Worm (Caenorhabditis elegans): ENCODE measurements around the gene dnj-24.

dnj-24 gene

ce11 chrIII:5372884-5373283 is 51.0 kb downstream of the dnj-24 start:
- no peak for TF ChIP-seq fkh-6 (tag; optimal IDR thresholded peaks at IDR 0.05)
- peak; percentile 20 for TF ChIP-seq ceh-31 (tag; optimal IDR thresholded peaks at IDR 0.05)
- TF ChIP-seq unc-42 (tag; optimal IDR thresholded peaks at IDR 0.05): peak; percentile 33

- TF ChIP-seq odd-2 (tag; optimal IDR thresholded peaks at IDR 0.05): no peak
- no peak for TF ChIP-seq pqm-1 (tag; optimal IDR thresholded peaks at IDR 0.05)
- no peak for TF ChIP-seq eyg-1 (tag; optimal IDR thresholded peaks at IDR 0.05)
- TF ChIP-seq ceh-18 (tag; optimal IDR thresholded peaks at IDR 0.05): no peak
- no peak for TF ChIP-seq pha-4 (tag; optimal IDR thresholded peaks at IDR 0.05)
Observed at ce11 chrIII:5371226-5371926, 52.5 kb downstream of the dnj-24 start, which contains the start of gene szy-2. Gene szy-2, minus strand, starts transcription at chrIII:5371276.

- TF ChIP-seq ceh-9 (tag; optimal IDR thresholded peaks at IDR 0.05): no peak
- no peak for TF ChIP-seq madf-2 (tag; optimal IDR thresholded peaks at IDR 0.05)
- no peak for TF ChIP-seq ceh-14 (tag; optimal IDR thresholded peaks at IDR 0.05)
- no peak for TF ChIP-seq F13H6.1 (tag; optimal IDR thresholded peaks at IDR 0.05)
- no peak for TF ChIP-seq rnt-1 (tag; optimal IDR thresholded peaks at IDR 0.05)
- TF ChIP-seq hlh-6 (tag; optimal IDR thresholded peaks at IDR 0.05): no peak
- TF ChIP-seq fkh-10 (GFP tag; optimal IDR thresholded peaks at IDR 0.05): no peak
- no peak for TF ChIP-seq ceh-31 (tag; optimal IDR thresholded peaks at IDR 0.05)
- TF ChIP-seq pqm-1 (tag; optimal IDR thresholded peaks at IDR 0.05): no peak
- TF ChIP-seq ceh-30 (tag; optimal IDR thresholded peaks at IDR 0.05): no peak
- no peak for TF ChIP-seq lin-11 (tag; optimal IDR thresholded peaks at IDR 0.05)
- TF ChIP-seq ceh-18 (tag; optimal IDR thresholded peaks at IDR 0.05): no peak
- no peak for TF ChIP-seq elt-4 (tag; optimal IDR thresholded peaks at IDR 0.05)
- TF ChIP-seq syd-9 (tag; optimal IDR thresholded peaks at IDR 0.05): no peak
Observed at ce11 chrIII:5367995-5368899, 55.6 kb downstream of the dnj-24 start, which contains the start of gene dhs-9. Gene dhs-9, minus strand, starts transcription at chrIII:5368045.
